Worm (Caenorhabditis elegans): Measurements from ENCODE around the gene Y48G9A.6.

- TF ChIP-seq dmd-4 (tag; optimal IDR thresholded peaks at IDR 0.05; ENCODE audit: borderline replicate concordance) (no peak), ceh-31 (tag; optimal IDR thresholded peaks at IDR 0.05) (no peak)
Measured at ce11 chrIII:2116797-2117196, 844 bp upstream of the Y48G9A.6 start, which contains the start of gene Y48G9A.11.

Data from whole organism, late embryonic.